Fruit fly (Drosophila melanogaster): ENCODE measurements around the gene CG44532.

The CG44532 gene

dm6 chrX:9155134-9155533 lies 6.8 kb upstream of the CG44532 start (continued):
- no peak for TF ChIP-seq CG15479 (GFP tag; optimal IDR thresholded peaks at IDR 0.05)
- TF ChIP-seq CG8924 (tag; optimal IDR thresholded peaks at IDR 0.05) = no peak
- peak; percentile 25 for TF ChIP-seq CG8359 (GFP tag; optimal IDR thresholded peaks at IDR 0.05; ENCODE audit: borderline replicate concordance)
- TF ChIP-seq Nf-YA (GFP tag; IDR thresholded peaks at IDR 0.05) = no peak
- no peak for TF ChIP-seq CG17802 (tag; optimal IDR thresholded peaks at IDR 0.05)
- TF ChIP-seq Hmr (GFP tag; optimal IDR thresholded peaks at IDR 0.05) = peak; percentile 56
- peak; percentile 74 for TF ChIP-seq CG9727 (GFP tag; optimal IDR thresholded peaks at IDR 0.05)
- peak; percentile 66 for TF ChIP-seq Blimp-1 (GFP tag; optimal IDR thresholded peaks at IDR 0.05)
- peak; percentile 7 for TF ChIP-seq CG5245 (GFP tag; optimal IDR thresholded peaks at IDR 0.05)
- peak; percentile 55 for TF ChIP-seq CG6254 (GFP tag; optimal IDR thresholded peaks at IDR 0.05)
- TF ChIP-seq Nf-YC (tag; optimal IDR thresholded peaks at IDR 0.05) = peak; percentile 10
- peak in 1 of 2 experiments; percentile 2 for TF ChIP-seq insv (GFP tag; optimal IDR thresholded peaks at IDR 0.05)
- TF ChIP-seq tll (GFP tag; optimal IDR thresholded peaks at IDR 0.05) = no peak
- no peak for TF ChIP-seq CG42726 (GFP tag; IDR thresholded peaks at IDR 0.05; ENCODE audit: partially characterized antibody)
- peak; percentile 19 for TF ChIP-seq CG12299 (tag; optimal IDR thresholded peaks at IDR 0.05)
- no peak for TF ChIP-seq TFAM (GFP tag; optimal IDR thresholded peaks at IDR 0.05)
- peak; percentile 52 for TF ChIP-seq CG12155 (GFP tag; optimal IDR thresholded peaks at IDR 0.05)
- TF ChIP-seq CG14710 (tag; optimal IDR thresholded peaks at IDR 0.05) = peak; percentile 73
- TF ChIP-seq CG8089 (GFP tag; optimal IDR thresholded peaks at IDR 0.05) = peak; percentile 39
- TF ChIP-seq CG9215 (GFP tag; IDR thresholded peaks at IDR 0.05) = no peak
- TF ChIP-seq sr (GFP tag; IDR thresholded peaks at IDR 0.05) = no peak
- TF ChIP-seq CG4730 (GFP tag; IDR thresholded peaks at IDR 0.05) = no peak
- TF ChIP-seq CG17829 (tag; optimal IDR thresholded peaks at IDR 0.05) = peak; percentile 66
- no peak for TF ChIP-seq her (GFP tag; optimal IDR thresholded peaks at IDR 0.05)
- TF ChIP-seq CG7556 (GFP tag; optimal IDR thresholded peaks at IDR 0.05) = peak; percentile 61
- TF ChIP-seq MESR4 (GFP tag; optimal IDR thresholded peaks at IDR 0.05) = no peak
- peak; percentile 44 for TF ChIP-seq caup (GFP tag; optimal IDR thresholded peaks at IDR 0.05; ENCODE audit: severe bottlenecking)
- peak; percentile 69 for TF ChIP-seq nmo (GFP tag; optimal IDR thresholded peaks at IDR 0.05)
- no peak for TF ChIP-seq Lhr (GFP tag; optimal IDR thresholded peaks at IDR 0.05)
- no peak for TF ChIP-seq CG17568 (GFP tag; optimal IDR thresholded peaks at IDR 0.05)
- TF ChIP-seq Optix (GFP tag; IDR thresholded peaks at IDR 0.05) = no peak
- peak; percentile 36; the same call in 1 of the 2 replicates for TF ChIP-seq CG10959 (GFP tag; IDR thresholded peaks at IDR 0.05)
- TF ChIP-seq B-H2 (GFP tag; optimal IDR thresholded peaks at IDR 0.05) = peak; percentile 7
- TF ChIP-seq CG3407 (GFP tag; optimal IDR thresholded peaks at IDR 0.05) = no peak
- TF ChIP-seq phol (tag; optimal IDR thresholded peaks at IDR 0.05) = peak; percentile 77
- peak; percentile 25; the same call in 1 of the 3 replicates for TF ChIP-seq tgo (GFP tag; IDR thresholded peaks at IDR 0.05)
- peak; percentile 55 for TF ChIP-seq dysf (GFP tag; IDR thresholded peaks at IDR 0.05)
- TF ChIP-seq Xrp1 (GFP tag; IDR thresholded peaks at IDR 0.05) = peak; percentile 61
- TF ChIP-seq CG12219 (GFP tag; optimal IDR thresholded peaks at IDR 0.05) = peak; percentile 41
- peak; percentile 7 for TF ChIP-seq cato (GFP tag; optimal IDR thresholded peaks at IDR 0.05; ENCODE audit: borderline replicate concordance)
- peak; percentile 4 for TF ChIP-seq CHES-1-like (GFP tag; optimal IDR thresholded peaks at IDR 0.05)
- peak; percentile 67 for TF ChIP-seq Oli (tag; optimal IDR thresholded peaks at IDR 0.05)
- TF ChIP-seq CG17385 (GFP tag; optimal IDR thresholded peaks at IDR 0.05) = peak; percentile 72
- TF ChIP-seq Rfx (GFP tag; IDR thresholded peaks at IDR 0.05) = peak; percentile 37; the same call in 1 of the 2 replicates
- TF ChIP-seq dm (GFP tag; optimal IDR thresholded peaks at IDR 0.05) = no peak
- peak; percentile 24; the same call in 1 of the 2 replicates for TF ChIP-seq CG31224 (GFP tag; IDR thresholded peaks at IDR 0.05)
- TF ChIP-seq CG2199 (GFP tag; IDR thresholded peaks at IDR 0.05) = no peak
- peak; percentile 30 for TF ChIP-seq CG15514 (GFP tag; optimal IDR thresholded peaks at IDR 0.05)
- peak; percentile 3 for TF ChIP-seq crc (GFP tag; optimal IDR thresholded peaks at IDR 0.05)
- peak; percentile 38 for TF ChIP-seq Camta (GFP tag; optimal IDR thresholded peaks at IDR 0.05)
